Worm (Caenorhabditis elegans) whole organism, L2 larva: ENCODE results near the gene T19B10.5.

Experiments used
- ceh-82 ChIP-seq: fragments of 150-350 bp; optimal IDR thresholded peaks from 2 replicates; lab custom pipeline; 2014; ENCODE audit warnings: missing biosample characterization, missing genetic modification characterization
- nhr-12 ChIP-seq: fragments of 150-350 bp; optimal IDR thresholded peaks from 2 replicates; lab custom pipeline; 2014; ENCODE audit warnings: missing biosample characterization, missing genetic modification characterization
- nhr-237 ChIP-seq: fragments of 150-350 bp; optimal IDR thresholded peaks from 2 replicates; lab custom pipeline; 2014; ENCODE audit warnings: missing biosample characterization, missing genetic modification characterization
- nhr-6 ChIP-seq: fragments of 150-350 bp; optimal IDR thresholded peaks from 2 replicates; lab custom pipeline; 2014; ENCODE audit warnings: missing biosample characterization, missing genetic modification characterization
- peb-1 ChIP-seq: fragments of 150-350 bp; optimal IDR thresholded peaks from 2 replicates; lab custom pipeline; 2014; ENCODE audit warnings: missing biosample characterization, missing genetic modification characterization
- unc-39 ChIP-seq: fragments of 150-350 bp; optimal IDR thresholded peaks from 2 replicates; lab custom pipeline; 2014; ENCODE audit warnings: missing biosample characterization, missing genetic modification characterization

DNA sequence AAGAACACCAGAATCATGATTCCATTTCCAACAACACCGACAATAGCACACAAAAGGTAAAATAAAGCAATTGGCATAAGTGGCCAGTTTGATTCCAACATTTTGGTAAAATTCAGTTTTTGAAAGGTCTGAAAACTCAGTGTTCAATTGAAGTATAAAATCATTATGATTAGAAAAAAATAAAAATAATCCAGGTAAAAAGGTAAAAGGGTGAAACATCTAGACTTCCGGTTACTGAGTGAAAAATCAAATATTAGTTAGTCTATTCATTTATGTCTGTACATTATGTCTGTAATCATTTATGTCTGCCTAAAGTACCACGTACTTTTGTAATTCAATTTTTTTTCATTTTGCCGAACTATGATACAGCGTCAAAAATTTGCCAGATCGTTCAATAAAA is 20.5 kb downstream of the T19B10.5 start, which contains the start of gene srsx-31:
- TF ChIP-seq ceh-82 (tag; lab: Kevin White, UChicago) (no peak), nhr-12 (tag; lab: Kevin White, UChicago) (no peak), nhr-6 (tag; lab: Kevin White, UChicago) (no peak), peb-1 (no peak), nhr-237 (no peak), unc-39 (no peak)
